Fruit fly (Drosophila melanogaster) whole organism, embryonic: Measurements from ENCODE around the gene CG7878.

Experiments used
- Bgb ChIP-seq: fragments of 200-800 bp; sonication (Bioruptor generic); IDR thresholded peaks from 2 replicates; pipeline ENCODE4 v1.3.6; 2022; ENCODE audit warnings: missing biosample characterization, missing genetic modification characterization; ENCODE audit not compliant: partially characterized antibody
- CG10209 ChIP-seq: fragments of 200-800 bp; sonication (Bioruptor generic); optimal IDR thresholded peaks from 3 replicates; lab custom pipeline; 2017; ENCODE audit warnings: missing biosample characterization, mild to moderate bottlenecking, missing genetic modification characterization, missing genetic modification reagents
- CG11560 ChIP-seq: fragments of 200-800 bp; sonication (Bioruptor generic); IDR thresholded peaks from 3 replicates; pipeline ENCODE4 v1.3.6; 2022; ENCODE audit warnings: missing biosample characterization, missing genetic modification characterization
- CG12236 ChIP-seq: fragments of 200-800 bp; sonication (Bioruptor generic); optimal IDR thresholded peaks from 2 replicates; lab custom pipeline; 2016; ENCODE audit warnings: missing biosample characterization, missing genetic modification characterization
- CG13296 ChIP-seq: fragments of 200-800 bp; sonication (Bioruptor generic); optimal IDR thresholded peaks from 3 replicates; lab custom pipeline; 2018; ENCODE audit warnings: missing biosample characterization, mild to moderate bottlenecking, missing genetic modification characterization
- CG13775 ChIP-seq: fragments of 200-800 bp; sonication (Bioruptor generic); optimal IDR thresholded peaks from 3 replicates; lab custom pipeline; 2017; ENCODE audit warnings: missing biosample characterization, mild to moderate bottlenecking, missing genetic modification characterization
- CG15269 ChIP-seq: fragments of 200-800 bp; sonication (Bioruptor generic); optimal IDR thresholded peaks from 2 replicates; lab custom pipeline; 2018; ENCODE audit warnings: missing biosample characterization, mild to moderate bottlenecking, missing genetic modification characterization, moderate library complexity
- CG1603 ChIP-seq: fragments of 200-800 bp; sonication (Bioruptor generic); optimal IDR thresholded peaks from 2 replicates; lab custom pipeline; 2019; ENCODE audit warnings: missing biosample characterization, mild to moderate bottlenecking, missing genetic modification characterization, moderate library complexity
- CG17568 ChIP-seq: fragments of 200-800 bp; sonication (Bioruptor generic); optimal IDR thresholded peaks from 2 replicates; lab custom pipeline; 2018; ENCODE audit warnings: missing biosample characterization, mild to moderate bottlenecking, missing genetic modification characterization, moderate library complexity
- CG18764 ChIP-seq: fragments of 200-800 bp; sonication (Bioruptor generic); optimal IDR thresholded peaks from 3 replicates; lab custom pipeline; 2016; ENCODE audit warnings: missing biosample characterization, missing genetic modification characterization
- CG30020 ChIP-seq: fragments of 200-800 bp; optimal IDR thresholded peaks from 2 replicates; lab custom pipeline; 2019; ENCODE audit warnings: missing biosample characterization, mild to moderate bottlenecking, missing genetic modification characterization, moderate library complexity
- CG31388 ChIP-seq: fragments of 200-800 bp; sonication (Bioruptor generic); optimal IDR thresholded peaks from 2 replicates; lab custom pipeline; 2016; ENCODE audit warnings: missing biosample characterization, missing genetic modification characterization
- CG32532 ChIP-seq: fragments of 200-800 bp; sonication (Bioruptor generic); IDR thresholded peaks from 2 replicates; pipeline ENCODE4 v1.3.6; 2022; ENCODE audit warnings: missing biosample characterization, missing genetic modification characterization
- CG32767 ChIP-seq: fragments of 200-800 bp; sonication (Bioruptor generic); IDR thresholded peaks from 2 replicates; pipeline ENCODE4 v1.3.6; 2022; ENCODE audit warnings: missing biosample characterization, missing genetic modification characterization
- CG34422 ChIP-seq: fragments of 200-800 bp; sonication (Bioruptor generic); IDR thresholded peaks from 3 replicates; pipeline ENCODE4 v1.3.6; 2022; ENCODE audit warnings: missing biosample characterization, missing genetic modification characterization
- CG3838 ChIP-seq: fragments of 200-800 bp; sonication (Bioruptor generic); optimal IDR thresholded peaks from 3 replicates; lab custom pipeline; 2016; ENCODE audit warnings: missing biosample characterization, missing genetic modification characterization
- CG7357 ChIP-seq: fragments of 200-800 bp; sonication (Bioruptor generic); IDR thresholded peaks from 3 replicates; pipeline ENCODE4 v1.3.6; 2022; ENCODE audit warnings: missing biosample characterization, missing genetic modification characterization
- CG7745 ChIP-seq: fragments of 200-800 bp; sonication (Bioruptor generic); optimal IDR thresholded peaks from 2 replicates; lab custom pipeline; 2018; ENCODE audit warnings: missing biosample characterization, mild to moderate bottlenecking, missing genetic modification characterization, moderate library complexity
- CG8478 ChIP-seq: fragments of >200 bp; optimal IDR thresholded peaks from 2 replicates; lab custom pipeline; 2018
- CG9609 ChIP-seq: fragments of 200-800 bp; sonication (Bioruptor generic); optimal IDR thresholded peaks from 3 replicates; lab custom pipeline; 2016; ENCODE audit warnings: missing biosample characterization, missing genetic modification characterization
- CHES-1-like ChIP-seq: fragments of 200-800 bp; sonication (Bioruptor generic); optimal IDR thresholded peaks from 2 replicates; lab custom pipeline; 2016; ENCODE audit warnings: missing biosample characterization, missing genetic modification characterization
- CoRest ChIP-seq: fragments of 200-800 bp; sonication (Bioruptor generic); optimal IDR thresholded peaks from 3 replicates; lab custom pipeline; 2018; ENCODE audit warnings: missing biosample characterization, mild to moderate bottlenecking, missing genetic modification characterization, moderate library complexity
- Ets65A ChIP-seq: fragments of 200-800 bp; sonication (Bioruptor generic); peaks from one replicate; lab custom pipeline; 2016; ENCODE audit warnings: missing biosample characterization, missing genetic modification characterization
- H15 ChIP-seq: fragments of 200-800 bp; sonication (Bioruptor generic); IDR thresholded peaks from 3 replicates; pipeline ENCODE4 v1.3.6; 2022; ENCODE audit warnings: missing biosample characterization, missing genetic modification characterization
- HLHmδ ChIP-seq: fragments of 200-800 bp; sonication (Bioruptor generic); optimal IDR thresholded peaks from 2 replicates; lab custom pipeline; 2018; ENCODE audit warnings: missing biosample characterization, mild to moderate bottlenecking, missing genetic modification characterization, moderate library complexity
- Hmx ChIP-seq: fragments of 200-800 bp; sonication (Bioruptor generic); optimal IDR thresholded peaks from 2 replicates; lab custom pipeline; 2016; ENCODE audit warnings: missing biosample characterization, missing genetic modification characterization
- Max ChIP-seq: fragments of 200-800 bp; sonication (Bioruptor generic); optimal IDR thresholded peaks from 2 replicates; lab custom pipeline; 2016; ENCODE audit warnings: missing biosample characterization, mild to moderate bottlenecking, missing genetic modification characterization
- Med ChIP-seq: fragments of 200-800 bp; sonication (Bioruptor generic); peaks from one replicate; lab custom pipeline; 2016; ENCODE audit warnings: missing biosample characterization, missing genetic modification characterization, mild to moderate bottlenecking, inconsistent platforms, moderate library complexity
- Mes4 ChIP-seq: fragments of 200-800 bp; sonication (Bioruptor generic); optimal IDR thresholded peaks from 2 replicates; lab custom pipeline; 2016; ENCODE audit warnings: missing biosample characterization, missing genetic modification characterization
- Ravus ChIP-seq: fragments of 200-800 bp; sonication (Bioruptor generic); IDR thresholded peaks from 2 replicates; pipeline ENCODE4 v1.3.6; 2022; ENCODE audit warnings: missing biosample characterization, missing genetic modification characterization
- ara ChIP-seq: fragments of 200-800 bp; sonication (Bioruptor generic); IDR thresholded peaks from 2 replicates; pipeline ENCODE4 v1.3.6; 2022; ENCODE audit warnings: missing biosample characterization, missing genetic modification characterization
- ato ChIP-seq: fragments of 200-800 bp; sonication (Bioruptor generic); IDR thresholded peaks from 2 replicates; pipeline ENCODE4 v1.3.6; 2022; ENCODE audit warnings: missing biosample characterization, missing genetic modification characterization; ENCODE audit not compliant: partially characterized antibody
- bowl ChIP-seq: fragments of 200-800 bp; sonication (Bioruptor generic); IDR thresholded peaks from 2 replicates; pipeline ENCODE4 v1.3.6; 2022; ENCODE audit warnings: missing biosample characterization, missing genetic modification characterization
- cad ChIP-seq: fragments of >200 bp; optimal IDR thresholded peaks from 2 replicates; lab custom pipeline; 2017; ENCODE audit warnings: missing biosample characterization, missing genetic modification characterization
- chinmo ChIP-seq: fragments of 200-800 bp; sonication (Bioruptor generic); IDR thresholded peaks from 4 replicates; pipeline ENCODE4 v1.3.6; 2022; ENCODE audit warnings: missing biosample characterization, missing genetic modification characterization; ENCODE audit not compliant: partially characterized antibody
- dm ChIP-seq: fragments of 200-800 bp; sonication (Bioruptor generic); optimal IDR thresholded peaks from 3 replicates; lab custom pipeline; 2016; ENCODE audit warnings: missing biosample characterization, missing genetic modification characterization
- emc ChIP-seq: fragments of 200-800 bp; sonication (Bioruptor generic); optimal IDR thresholded peaks from 2 replicates; lab custom pipeline; 2016; ENCODE audit warnings: missing biosample characterization, missing genetic modification characterization
- her ChIP-seq: fragments of 200-800 bp; sonication (Bioruptor generic); optimal IDR thresholded peaks from 2 replicates; lab custom pipeline; 2016; ENCODE audit warnings: missing biosample characterization, missing genetic modification characterization
- inv ChIP-seq: fragments of 200-800 bp; sonication (Bioruptor generic); IDR thresholded peaks from 2 replicates; pipeline ENCODE4 v1.3.6; 2022; ENCODE audit warnings: missing biosample characterization, missing genetic modification characterization; ENCODE audit not compliant: partially characterized antibody
- jigr1 ChIP-seq: fragments of 200-800 bp; sonication (Bioruptor generic); IDR thresholded peaks from 3 replicates; pipeline ENCODE4 v1.3.6; 2022; ENCODE audit warnings: missing biosample characterization, missing genetic modification characterization
- jing ChIP-seq: fragments of 200-800 bp; sonication (Bioruptor generic); optimal IDR thresholded peaks from 2 replicates; lab custom pipeline; 2018; ENCODE audit warnings: missing biosample characterization, mild to moderate bottlenecking, missing genetic modification characterization
- jumu ChIP-seq: fragments of 200-800 bp; sonication (Bioruptor generic); optimal IDR thresholded peaks from 3 replicates; lab custom pipeline; 2016; ENCODE audit warnings: missing biosample characterization, missing genetic modification characterization
- lmd ChIP-seq: fragments of 200-800 bp; sonication (Bioruptor generic); IDR thresholded peaks from 2 replicates; pipeline ENCODE4 v1.3.6; 2022; ENCODE audit warnings: missing biosample characterization, missing genetic modification characterization
- mld ChIP-seq: fragments of 200-800 bp; sonication (Bioruptor generic); IDR thresholded peaks from 3 replicates; pipeline ENCODE4 v1.3.6; 2022; ENCODE audit warnings: missing biosample characterization, missing genetic modification characterization; ENCODE audit not compliant: partially characterized antibody
- p53 ChIP-seq: fragments of 200-800 bp; sonication (Bioruptor generic); optimal IDR thresholded peaks from 2 replicates; lab custom pipeline; 2016; ENCODE audit warnings: missing biosample characterization, missing genetic modification characterization
- peb ChIP-seq: fragments of 200-800 bp; sonication (Bioruptor generic); IDR thresholded peaks from 2 replicates; pipeline ENCODE4 v1.3.6; 2022; ENCODE audit warnings: missing biosample characterization, missing genetic modification characterization
- row ChIP-seq: fragments of 200-800 bp; sonication (Bioruptor generic); IDR thresholded peaks from 3 replicates; pipeline ENCODE4 v1.3.6; 2022; ENCODE audit warnings: missing biosample characterization, missing genetic modification characterization
- sim ChIP-seq: fragments of 200-800 bp; sonication (Bioruptor generic); IDR thresholded peaks from 2 replicates; pipeline ENCODE4 v1.3.6; 2022; ENCODE audit warnings: missing biosample characterization, missing genetic modification characterization
- sna ChIP-seq: fragments of 200-800 bp; sonication (Bioruptor generic); IDR thresholded peaks from 2 replicates; pipeline ENCODE4 v1.3.6; 2022; ENCODE audit warnings: missing biosample characterization, missing genetic modification characterization; ENCODE audit not compliant: partially characterized antibody
- sqz ChIP-seq: fragments of 200-800 bp; sonication (Bioruptor generic); optimal IDR thresholded peaks from 3 replicates; lab custom pipeline; 2018; ENCODE audit warnings: missing biosample characterization, mild to moderate bottlenecking, missing genetic modification characterization
- tup ChIP-seq: fragments of 200-800 bp; sonication (Bioruptor generic); optimal IDR thresholded peaks from 2 replicates; lab custom pipeline; 2016; ENCODE audit warnings: missing biosample characterization, mild to moderate bottlenecking, missing genetic modification characterization, moderate library complexity
- vfl ChIP-seq: fragments of 200-800 bp; sonication (Bioruptor generic); optimal IDR thresholded peaks from 2 replicates; lab custom pipeline; 2016; ENCODE audit warnings: missing biosample characterization, missing genetic modification characterization

Gene CG7878

dm6 chr3R:8105088-8105542, 17.4 kb upstream of the CG7878 start, which contains the start of gene puc (continued):
- TF ChIP-seq vfl (GFP tag; lab: Kevin White, UChicago) (no peak), CG13296 (peak; percentile 44), cad (GFP tag; lab: Kevin White, UChicago) (no peak), CG31388 (GFP tag; lab: Kevin White, UChicago) (no peak), inv (GFP tag; lab: Robert Waterston, UW) (no peak), CG15269 (tag; lab: Kevin White, UChicago) (peak; percentile 40), jigr1 (GFP tag; lab: Robert Waterston, UW) (no peak), CG7357 (no peak), CG13775 (GFP tag; lab: Kevin White, UChicago) (no peak), HLHmδ (GFP tag; lab: Kevin White, UChicago) (peak; percentile 68), her (peak; percentile 54), CG18764 (no peak), CG12236 (GFP tag; lab: Kevin White, UChicago) (peak; percentile 72), CG3838 (no peak), CG30020 (tag; lab: Kevin White, UChicago) (no peak), sim (no peak), CoRest (tag; lab: Kevin White, UChicago) (peak; percentile 15), mld (GFP tag; lab: Robert Waterston, UW) (no peak), tup (peak; percentile 6), CG17568 (peak; percentile 74), Hmx (GFP tag; lab: Kevin White, UChicago) (no peak), CG7745 (no peak), CG9609 (GFP tag; lab: Kevin White, UChicago) (no peak), p53 (GFP tag; lab: Kevin White, UChicago) (no peak), CG32767 (GFP tag; lab: Robert Waterston, UW) (no peak), Ravus (no peak), emc (GFP tag; lab: Kevin White, UChicago) (no peak), row (GFP tag; lab: Robert Waterston, UW) (no peak), Max (GFP tag; lab: Kevin White, UChicago) (no peak), peb (GFP tag; lab: Robert Waterston, UW) (no peak), CG34422 (GFP tag; lab: Robert Waterston, UW) (no peak), CHES-1-like (GFP tag; lab: Kevin White, UChicago) (peak; percentile 48), Bgb (GFP tag; lab: Robert Waterston, UW) (no peak), jumu (GFP tag; lab: Kevin White, UChicago) (no peak), chinmo (GFP tag; lab: Robert Waterston, UW) (no peak), lmd (GFP tag; lab: Robert Waterston, UW) (no peak), ara (GFP tag; lab: Robert Waterston, UW) (no peak), CG32532 (no peak), Ets65A (GFP tag; lab: Kevin White, UChicago) (peak; percentile 33), sqz (GFP tag; lab: Kevin White, UChicago) (peak; percentile 8), dm (GFP tag; lab: Kevin White, UChicago) (no peak), CG8478 (lab: Kevin White, UChicago) (no peak), CG10209 (no peak), ato (GFP tag; lab: Robert Waterston, UW) (no peak), jing (GFP tag; lab: Kevin White, UChicago) (no peak), Mes4 (GFP tag; lab: Kevin White, UChicago) (no peak), CG1603 (tag; lab: Kevin White, UChicago) (peak; percentile 57), Med (GFP tag; lab: Kevin White, UChicago) (peak; percentile 95), H15 (GFP tag; lab: Robert Waterston, UW) (no peak), CG11560 (no peak), bowl (no peak), sna (no peak)
